Worm (Caenorhabditis elegans) whole organism, L1 larva: Measurements from ENCODE around the gene F35E8.2.

Experiments used
- C04F5.9 ChIP-seq: sonication (generic microtip); optimal IDR thresholded peaks from 2 replicates; lab custom pipeline; 2016; ENCODE audit warnings: missing genetic modification characterization, missing compliant biosample characterization
- C16A3.4 ChIP-seq: fragments of 150-350 bp; optimal IDR thresholded peaks from 2 replicates; lab custom pipeline; 2014; ENCODE audit warnings: missing biosample characterization, missing genetic modification characterization
- F16B12.6 ChIP-seq: fragments of 150-350 bp; optimal IDR thresholded peaks from 2 replicates; lab custom pipeline; 2014; ENCODE audit warnings: missing biosample characterization, missing genetic modification characterization
- blmp-1 ChIP-seq: fragments of 150-350 bp; optimal IDR thresholded peaks from 2 replicates; lab custom pipeline; 2014; ENCODE audit warnings: missing biosample characterization, missing genetic modification characterization
- ceh-63 ChIP-seq: fragments of 200-800 bp; sonication (Bioruptor generic); optimal IDR thresholded peaks from 2 replicates; lab custom pipeline; 2018; ENCODE audit warnings: mild to moderate bottlenecking, missing genetic modification characterization, missing compliant biosample characterization
- ceh-82 ChIP-seq, 3 experiments: fragments of 150-350 bp in 1 of 3; sonication (generic microtip) in 2 of 3; optimal IDR thresholded peaks; 2 replicates each; lab custom pipeline; 2014 to 2017; ENCODE audit warnings: missing biosample characterization in 3 of 3, missing genetic modification characterization in 3 of 3
- ceh-88 ChIP-seq: fragments of 200-800 bp; sonication (Bioruptor generic); IDR thresholded peaks from 2 replicates; pipeline ENCODE4 v1.3.6; 2022; ENCODE audit warnings: missing genetic modification characterization, missing compliant biosample characterization
- ceh-90 ChIP-seq: sonication (generic microtip); optimal IDR thresholded peaks from 2 replicates; lab custom pipeline; 2016; ENCODE audit warnings: missing genetic modification characterization, missing compliant biosample characterization
- efl-1 ChIP-seq, 4 experiments: fragments of 150-350 bp; optimal IDR thresholded peaks in 3 of 4; peaks in 1 of 4; 1 replicate in 1 of 4; 2 replicates in 3 of 4; lab custom pipeline; 2014; ENCODE audit warnings: missing biosample characterization in 2 of 4, missing genetic modification characterization in 2 of 4, missing genetic modification reagents in 2 of 4
- egl-13 ChIP-seq: sonication (generic microtip); optimal IDR thresholded peaks from 2 replicates; lab custom pipeline; 2016; ENCODE audit warnings: missing genotype, missing genetic modification reagents, missing genetic modification characterization, missing compliant biosample characterization
- elt-2 ChIP-seq: sonication (generic microtip); optimal IDR thresholded peaks from 2 replicates; lab custom pipeline; 2016; ENCODE audit warnings: missing genetic modification characterization, mild to moderate bottlenecking, inconsistent platforms, missing compliant biosample characterization, missing genetic modification reagents
- elt-3 ChIP-seq, 6 experiments: fragments of 150-350 bp in 1 of 6; sonication (generic microtip); optimal IDR thresholded peaks; 2 replicates each; lab custom pipeline; 2017 to 2018; ENCODE audit warnings: missing biosample characterization in 6 of 6, missing genetic modification characterization in 6 of 6, inconsistent platforms in 1 of 6
- ets-5 ChIP-seq: fragments of 200-800 bp; sonication (Bioruptor generic); IDR thresholded peaks from 2 replicates; pipeline ENCODE4 v1.3.6; 2022; ENCODE audit warnings: missing genetic modification characterization, missing compliant biosample characterization
- fkh-4 ChIP-seq: sonication (generic microtip); optimal IDR thresholded peaks from 2 replicates; lab custom pipeline; 2016; ENCODE audit warnings: missing compliant biosample characterization, missing genetic modification characterization, borderline replicate concordance
- hlh-17 ChIP-seq: fragments of 200-800 bp; sonication (Bioruptor generic); optimal IDR thresholded peaks from 2 replicates; lab custom pipeline; 2018; ENCODE audit warnings: missing genetic modification characterization, mild to moderate bottlenecking, missing compliant biosample characterization, moderate library complexity, borderline replicate concordance
- hlh-4 ChIP-seq: sonication (generic microtip); optimal IDR thresholded peaks from 2 replicates; lab custom pipeline; 2016; ENCODE audit warnings: mild to moderate bottlenecking, missing genetic modification characterization, missing compliant biosample characterization
- hpl-2 ChIP-seq: fragments of 150-350 bp; optimal IDR thresholded peaks from 2 replicates; lab custom pipeline; 2014; ENCODE audit warnings: missing biosample characterization, missing genetic modification reagents, missing genetic modification characterization
- lin-14 ChIP-seq: fragments of 200-800 bp; sonication (Bioruptor generic); optimal IDR thresholded peaks from 2 replicates; lab custom pipeline; 2018; ENCODE audit warnings: mild to moderate bottlenecking, missing genetic modification characterization, moderate library complexity, missing compliant biosample characterization
- lin-15B ChIP-seq: fragments of 150-350 bp; sonication (generic microtip); optimal IDR thresholded peaks from 3 replicates; lab custom pipeline; 2014; ENCODE audit warnings: missing biosample characterization, missing genetic modification characterization
- lsy-2 ChIP-seq, 2 experiments: fragments of 150-350 bp; optimal IDR thresholded peaks; 2 replicates each; lab custom pipeline; 2014; ENCODE audit warnings: missing biosample characterization in 2 of 2, missing genetic modification characterization in 2 of 2
- mef-2 ChIP-seq: fragments of 150-350 bp; optimal IDR thresholded peaks from 2 replicates; lab custom pipeline; 2014; ENCODE audit warnings: missing biosample characterization, missing genetic modification characterization
- mep-1 ChIP-seq: fragments of 150-350 bp; optimal IDR thresholded peaks from 2 replicates; lab custom pipeline; 2014; ENCODE audit warnings: missing biosample characterization, missing genetic modification characterization
- nhr-11 ChIP-seq: fragments of 150-350 bp; optimal IDR thresholded peaks from 2 replicates; lab custom pipeline; 2014; ENCODE audit warnings: missing biosample characterization, missing genetic modification characterization
- nhr-47 ChIP-seq: sonication (generic microtip); optimal IDR thresholded peaks from 2 replicates; lab custom pipeline; 2016; ENCODE audit warnings: mild to moderate bottlenecking, missing genetic modification characterization, moderate library complexity, missing compliant biosample characterization
- nhr-76 ChIP-seq: sonication (generic microtip); optimal IDR thresholded peaks from 2 replicates; lab custom pipeline; 2017; ENCODE audit warnings: missing biosample characterization, missing genetic modification characterization
- nhr-77 ChIP-seq: fragments of 150-350 bp; optimal IDR thresholded peaks from 2 replicates; lab custom pipeline; 2014; ENCODE audit warnings: missing biosample characterization, missing genetic modification characterization
- nhr-84 ChIP-seq: sonication (generic microtip); optimal IDR thresholded peaks from 2 replicates; lab custom pipeline; 2017; ENCODE audit warnings: missing biosample characterization, missing genetic modification characterization
- nhr-85 ChIP-seq: sonication (generic microtip); peaks from one replicate; lab custom pipeline; 2016; ENCODE audit warnings: missing genetic modification characterization, inconsistent platforms, missing compliant biosample characterization
- pag-3 ChIP-seq: sonication (generic microtip); optimal IDR thresholded peaks from 2 replicates; lab custom pipeline; 2017; ENCODE audit warnings: missing genetic modification characterization, mild to moderate bottlenecking, missing compliant biosample characterization, antibody characterized with exemption, borderline replicate concordance; ENCODE audit not compliant: insufficient read depth
- pax-3 ChIP-seq: fragments of 200-800 bp; sonication (Bioruptor generic); optimal IDR thresholded peaks from 2 replicates; lab custom pipeline; 2018; ENCODE audit warnings: mild to moderate bottlenecking, missing genetic modification characterization, moderate library complexity, missing compliant biosample characterization
- pqm-1 ChIP-seq: sonication (generic microtip); optimal IDR thresholded peaks from 3 replicates; lab custom pipeline; 2017; ENCODE audit warnings: missing biosample characterization, missing genetic modification characterization
- rnt-1 ChIP-seq: sonication (generic microtip); optimal IDR thresholded peaks from 2 replicates; lab custom pipeline; 2016; ENCODE audit warnings: mild to moderate bottlenecking, missing genetic modification characterization, moderate library complexity, missing compliant biosample characterization
- sup-37 ChIP-seq: fragments of 200-800 bp; sonication (Bioruptor generic); optimal IDR thresholded peaks from 2 replicates; lab custom pipeline; 2018; ENCODE audit warnings: mild to moderate bottlenecking, missing genetic modification characterization, missing compliant biosample characterization
- swsn-7 ChIP-seq: sonication (generic microtip); optimal IDR thresholded peaks from 2 replicates; lab custom pipeline; 2016; ENCODE audit warnings: missing genetic modification characterization, missing compliant biosample characterization
- unc-130 ChIP-seq: fragments of 150-350 bp; optimal IDR thresholded peaks from 2 replicates; lab custom pipeline; 2017; ENCODE audit warnings: missing biosample characterization, missing genetic modification characterization, inconsistent platforms
- unc-30 ChIP-seq: sonication (generic microtip); optimal IDR thresholded peaks from 2 replicates; lab custom pipeline; 2017; ENCODE audit warnings: missing biosample characterization, missing genetic modification characterization
- unc-62 ChIP-seq: fragments of 150-350 bp; optimal IDR thresholded peaks from 2 replicates; lab custom pipeline; 2014; ENCODE audit warnings: missing biosample characterization, missing genetic modification reagents, missing genetic modification characterization
- vab-15 ChIP-seq: sonication (generic microtip); optimal IDR thresholded peaks from 2 replicates; lab custom pipeline; 2017; ENCODE audit warnings: missing genotype, mild to moderate bottlenecking, missing genetic modification characterization, missing compliant biosample characterization
- zip-4 ChIP-seq: fragments of 200-800 bp; sonication (Bioruptor generic); optimal IDR thresholded peaks from 2 replicates; lab custom pipeline; 2018; ENCODE audit warnings: mild to moderate bottlenecking, missing genetic modification characterization, moderate library complexity, missing compliant biosample characterization
- ztf-11 ChIP-seq, 2 experiments: sonication (generic microtip); optimal IDR thresholded peaks; 2 replicates each; lab custom pipeline; 2016 to 2017; ENCODE audit warnings: missing genetic modification characterization in 2 of 2, missing biosample characterization in 1 of 2, missing compliant biosample characterization in 1 of 2
- ztf-4 ChIP-seq: fragments of 150-350 bp; optimal IDR thresholded peaks from 2 replicates; lab custom pipeline; 2014; ENCODE audit warnings: missing biosample characterization, missing genetic modification characterization

The F35E8.2 gene

ce11 chrV:15915307-15915706 lies 9.8 kb downstream of the F35E8.2 start:
- no peak for TF ChIP-seq ztf-11 (tag; optimal IDR thresholded peaks at IDR 0.05; lab: Kevin White, UChicago)
- TF ChIP-seq elt-3 (tag; optimal IDR thresholded peaks at IDR 0.05; lab: Kevin White, UChicago): no peak
- no peak for TF ChIP-seq ets-5 (GFP tag; lab: Robert Waterston, UW)
- no peak for TF ChIP-seq egl-13 (tag; lab: Kevin White, UChicago)
- TF ChIP-seq hpl-2: no peak
- TF ChIP-seq hlh-17 (GFP tag; lab: Kevin White, UChicago): no peak
- TF ChIP-seq mep-1 (tag; lab: Kevin White, UChicago): no peak
- no peak for TF ChIP-seq nhr-77 (tag; lab: Kevin White, UChicago)
- TF ChIP-seq lsy-2 (tag; optimal IDR thresholded peaks at IDR 0.05; lab: Kevin White, UChicago): no peak
- no peak for TF ChIP-seq ceh-88 (GFP tag; lab: Robert Waterston, UW)
- TF ChIP-seq nhr-85 (tag; lab: Kevin White, UChicago): no peak
- TF ChIP-seq nhr-84: no peak
- no peak for TF ChIP-seq unc-62 (GFP tag; lab: Kevin White, UChicago)
- TF ChIP-seq unc-30 (tag; lab: Kevin White, UChicago): no peak
- no peak for TF ChIP-seq efl-1 (optimal IDR thresholded peaks at IDR 0.05; lab: Kevin White, UChicago)
- no peak for TF ChIP-seq efl-1 (GFP tag; optimal IDR thresholded peaks at IDR 0.05 in 1 of 2; lab: Kevin White, UChicago)
- no peak for TF ChIP-seq ceh-63 (GFP tag; lab: Kevin White, UChicago)
- no peak for TF ChIP-seq C16A3.4 (tag; lab: Kevin White, UChicago)
- no peak for TF ChIP-seq swsn-7

- TF ChIP-seq elt-2 (tag; lab: Kevin White, UChicago) (peak; percentile 85), mef-2 (tag; lab: Kevin White, UChicago) (no peak)
- TF ChIP-seq, all 84 proteins: peak for 1
These were observed 10.5 kb downstream of the F35E8.2 start, which contains the start of gene gst-38 for ce11 chrV:15915919-15916318. Gene gst-38 (minus strand): TSS chrV:15916070.

DNA sequence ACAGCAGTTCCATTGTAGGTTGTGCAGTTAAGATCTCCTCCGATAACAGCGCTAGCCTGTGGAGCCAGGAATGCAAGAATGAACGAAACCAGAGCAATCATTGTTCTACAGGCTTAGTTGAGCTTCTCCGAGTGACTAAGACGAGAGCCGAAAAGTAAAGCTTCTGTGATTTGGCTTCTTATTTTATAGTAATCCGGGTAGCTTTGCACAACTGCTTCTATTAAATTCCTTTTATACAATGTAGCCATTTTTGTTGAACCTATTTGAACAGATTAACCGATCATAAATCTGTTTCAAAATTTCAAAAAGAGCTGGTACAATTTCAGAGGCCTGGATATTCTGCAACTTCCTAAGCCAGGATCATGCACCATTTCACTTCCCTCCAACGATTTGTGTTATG lies 12.0 kb downstream of the F35E8.2 start, which contains the start of gene F35E8.9:
Gene F35E8.9 (minus strand): TSS at position 101 of the 400 bp plus-strand sequence.
- TF ChIP-seq ztf-4 (tag; lab: Kevin White, UChicago) (no peak), unc-130 (no peak), elt-3 (tag; optimal IDR thresholded peaks at IDR 0.05; lab: Kevin White, UChicago) (no peak), swsn-7 (no peak), ceh-90 (tag; lab: Kevin White, UChicago) (no peak), unc-30 (tag; lab: Kevin White, UChicago) (no peak), rnt-1 (tag; lab: Kevin White, UChicago) (no peak), zip-4 (GFP tag; lab: Kevin White, UChicago) (no peak), nhr-47 (tag; lab: Kevin White, UChicago) (no peak), sup-37 (GFP tag; lab: Kevin White, UChicago) (no peak), blmp-1 (tag; lab: Kevin White, UChicago) (no peak), hlh-4 (tag; lab: Kevin White, UChicago) (no peak), pag-3 (tag; lab: Kevin White, UChicago) (no peak), lsy-2 (tag; optimal IDR thresholded peaks at IDR 0.05; lab: Kevin White, UChicago) (no peak), ceh-82 (tag; optimal IDR thresholded peaks at IDR 0.05; lab: Kevin White, UChicago) (no peak), C04F5.9 (no peak), pax-3 (tag; lab: Kevin White, UChicago) (no peak), lin-15B (no peak)

- TF ChIP-seq nhr-76: no peak
- TF ChIP-seq fkh-4 (tag; lab: Kevin White, UChicago): no peak
- no peak for TF ChIP-seq hlh-17 (GFP tag; lab: Kevin White, UChicago)
- TF ChIP-seq lin-14 (GFP tag; lab: Kevin White, UChicago): no peak
- TF ChIP-seq F16B12.6 (tag; lab: Kevin White, UChicago): no peak
- TF ChIP-seq ceh-90 (tag; lab: Kevin White, UChicago): no peak
- no peak for TF ChIP-seq nhr-11 (tag; lab: Kevin White, UChicago)
- TF ChIP-seq pqm-1 (tag; lab: Kevin White, UChicago): no peak
- no peak for TF ChIP-seq vab-15 (tag; lab: Kevin White, UChicago)
- no peak for TF ChIP-seq zip-4 (GFP tag; lab: Kevin White, UChicago)
- TF ChIP-seq ztf-4 (tag; lab: Kevin White, UChicago): no peak
These were observed 14.8 kb downstream of the F35E8.2 start, which contains the start of gene F35E8.10 for ce11 chrV:15920273-15920672. Gene F35E8.10 (minus strand): TSS chrV:15920373.
